Fruit fly (Drosophila melanogaster): ENCODE data around the gene CG13039.

The CG13039 gene

DNA sequence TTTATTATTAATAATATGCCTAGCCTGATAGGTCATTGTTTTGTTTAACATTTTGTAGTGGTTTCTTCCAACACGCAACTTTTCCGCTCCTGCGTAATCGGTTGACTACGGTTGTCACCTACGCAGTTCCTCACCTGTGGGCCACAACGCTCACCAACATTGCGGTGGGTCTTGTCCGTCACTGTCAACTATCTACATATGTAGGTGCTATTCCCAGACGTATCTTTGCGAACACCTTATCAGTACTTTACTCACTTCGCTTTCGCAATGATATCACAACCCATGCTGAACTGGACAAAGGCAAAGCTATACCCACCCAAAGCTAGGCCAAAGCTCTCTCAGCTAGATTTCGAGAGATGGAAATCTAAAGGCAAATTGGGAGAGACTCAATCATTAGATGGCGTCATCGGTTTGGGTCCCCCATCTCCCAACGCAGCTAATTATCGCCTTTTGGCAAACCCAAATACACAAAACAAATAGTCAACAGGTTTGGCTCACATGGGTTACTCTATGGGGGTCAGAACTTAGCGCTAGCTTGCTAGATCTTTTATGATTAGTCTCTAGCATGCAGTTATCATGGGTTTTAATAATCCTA, 29.7 kb upstream of the CG13039 start:
- TF ChIP-seq CG8478 (optimal IDR thresholded peaks at IDR 0.05) (no peak), Dll (optimal IDR thresholded peaks at IDR 0.05) (no peak), pan (optimal IDR thresholded peaks at IDR 0.05) (no peak), EcR (GFP tag; optimal IDR thresholded peaks at IDR 0.05) (no peak), psq (optimal IDR thresholded peaks at IDR 0.05) (no peak), usp (GFP tag; optimal IDR thresholded peaks at IDR 0.05) (no peak)

DNA sequence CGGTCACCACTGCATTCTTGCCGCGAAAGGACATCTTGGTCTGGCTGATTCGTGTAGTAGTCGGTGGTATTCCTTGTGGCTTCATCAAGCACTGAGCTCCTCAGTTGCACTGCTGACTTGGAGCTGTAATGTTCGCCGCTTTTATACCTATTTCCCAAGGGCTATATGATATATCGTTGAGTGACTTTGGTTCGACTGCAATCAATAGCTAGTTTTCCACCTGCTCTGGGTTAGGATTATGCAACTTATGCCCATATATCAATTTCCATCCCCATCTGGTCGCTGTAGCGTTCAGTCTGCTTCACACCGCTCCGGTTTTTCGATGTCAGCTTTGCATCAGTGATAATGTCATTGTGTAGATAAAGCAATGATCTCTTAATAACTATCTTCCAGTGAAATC, 27.6 kb upstream of the CG13039 start, which contains the start of gene Pdh:
Gene Pdh, minus strand, starts transcription at position 101 of the 400 bp plus-strand sequence.
- TF ChIP-seq EcR (GFP tag; optimal IDR thresholded peaks at IDR 0.05) (no peak), psq (optimal IDR thresholded peaks at IDR 0.05) (no peak), CG8478 (optimal IDR thresholded peaks at IDR 0.05) (no peak), usp (GFP tag; optimal IDR thresholded peaks at IDR 0.05) (no peak), pan (optimal IDR thresholded peaks at IDR 0.05) (no peak), Dll (optimal IDR thresholded peaks at IDR 0.05) (no peak)

DNA sequence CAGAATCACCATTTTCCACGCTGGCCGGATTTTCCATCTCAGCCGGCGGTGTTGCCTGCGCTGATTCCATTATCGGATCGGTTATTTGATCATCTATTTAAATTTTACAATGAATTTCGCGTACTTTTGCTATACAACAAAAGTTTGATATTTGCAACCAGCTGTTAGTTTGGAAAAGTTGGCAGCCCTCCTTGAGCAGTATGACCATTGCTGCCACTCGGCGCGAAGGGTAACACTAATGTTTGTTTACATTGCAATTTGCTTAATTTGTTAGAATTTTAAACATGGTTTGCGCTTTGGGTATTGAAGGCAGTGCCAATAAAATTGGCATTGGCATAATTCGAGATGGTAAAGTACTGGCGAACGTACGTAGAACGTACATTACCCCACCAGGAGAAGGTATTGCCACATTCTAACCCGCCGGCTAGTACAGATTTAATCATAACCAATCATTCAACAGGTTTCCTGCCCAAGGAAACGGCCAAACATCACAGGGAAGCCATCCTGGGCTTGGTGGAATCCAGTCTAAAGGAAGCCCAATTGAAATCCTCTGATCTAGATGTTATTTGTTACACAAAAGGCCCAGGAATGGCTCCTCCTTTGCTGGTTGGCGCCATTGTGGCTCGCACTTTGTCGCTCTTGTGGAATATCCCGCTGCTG, 25.3 kb upstream of the CG13039 start, which contains the start of the genes Golgin104 and Tcs3:
Gene Golgin104, minus strand, starts transcription at position 182 of the 660 bp plus-strand sequence.
Gene Tcs3, plus strand, starts transcription at position 222 of the 660 bp plus-strand sequence.
- TF ChIP-seq CG8478 (optimal IDR thresholded peaks at IDR 0.05) (no peak), EcR (GFP tag; optimal IDR thresholded peaks at IDR 0.05) (no peak), usp (GFP tag; optimal IDR thresholded peaks at IDR 0.05) (no peak), psq (optimal IDR thresholded peaks at IDR 0.05) (no peak), pan (optimal IDR thresholded peaks at IDR 0.05) (no peak), Dll (optimal IDR thresholded peaks at IDR 0.05) (no peak)

DNA sequence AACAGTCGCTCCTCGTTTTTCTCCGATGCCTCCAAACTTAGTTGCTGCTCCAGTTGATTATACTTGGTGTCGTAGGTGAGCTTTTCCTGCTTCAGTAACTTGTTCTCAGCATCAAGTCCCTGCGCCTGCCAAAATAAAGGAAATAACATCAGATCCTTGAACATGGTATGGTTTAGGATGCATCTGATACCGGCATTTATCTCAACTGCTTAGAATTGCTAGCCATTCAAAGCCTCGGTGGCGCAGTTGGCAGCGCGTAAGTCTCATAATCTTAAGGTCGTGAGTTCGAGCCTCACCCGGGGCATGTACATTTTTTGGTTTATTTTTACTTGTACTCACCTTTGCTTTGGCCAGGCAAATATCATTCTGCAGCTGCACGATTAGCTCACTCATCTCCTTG, 23.1 kb upstream of the CG13039 start:
- TF ChIP-seq EcR (GFP tag; optimal IDR thresholded peaks at IDR 0.05), result no peak
- TF ChIP-seq usp (GFP tag; optimal IDR thresholded peaks at IDR 0.05), result no peak
- no peak for TF ChIP-seq pan (optimal IDR thresholded peaks at IDR 0.05)
- TF ChIP-seq Dll (optimal IDR thresholded peaks at IDR 0.05), result no peak
- TF ChIP-seq CG8478 (optimal IDR thresholded peaks at IDR 0.05), result no peak

DNA sequence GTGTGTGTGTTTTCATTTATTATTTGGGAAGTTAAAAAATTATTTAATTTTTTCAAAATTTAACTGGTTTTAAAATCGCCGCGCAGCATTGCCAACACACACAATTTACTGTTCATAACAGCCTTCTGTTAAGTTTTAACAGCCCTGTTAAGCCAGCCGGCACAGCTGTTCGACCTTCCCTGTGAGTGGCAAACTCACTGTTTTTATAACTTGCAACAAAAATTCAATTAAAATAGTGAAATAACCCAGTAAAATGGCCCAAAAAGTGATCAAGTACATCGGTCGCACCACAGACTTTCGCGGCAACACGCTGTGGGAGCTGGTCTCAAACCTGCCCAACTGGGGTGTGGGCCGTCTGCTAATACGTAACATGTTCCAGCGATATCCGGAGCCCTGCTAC, 21.4 kb upstream of the CG13039 start, which contains the start of gene mRpS34:
Gene mRpS34, plus strand, starts transcription at position 161 of the 400 bp plus-strand sequence.
- TF ChIP-seq usp (GFP tag; optimal IDR thresholded peaks at IDR 0.05) (no peak), EcR (GFP tag; optimal IDR thresholded peaks at IDR 0.05) (no peak), psq (optimal IDR thresholded peaks at IDR 0.05) (no peak)

- TF ChIP-seq pan (optimal IDR thresholded peaks at IDR 0.05) (no peak), Dll (optimal IDR thresholded peaks at IDR 0.05) (no peak), CG8478 (optimal IDR thresholded peaks at IDR 0.05) (no peak), psq (optimal IDR thresholded peaks at IDR 0.05) (no peak), EcR (GFP tag; optimal IDR thresholded peaks at IDR 0.05) (no peak), usp (GFP tag; optimal IDR thresholded peaks at IDR 0.05) (no peak)
Observed at dm6 chr3L:16346023-16346422, 19.5 kb upstream of the CG13039 start, which contains the start of gene CG33257. Gene CG33257 (plus strand): TSS chr3L:16346323.

DNA sequence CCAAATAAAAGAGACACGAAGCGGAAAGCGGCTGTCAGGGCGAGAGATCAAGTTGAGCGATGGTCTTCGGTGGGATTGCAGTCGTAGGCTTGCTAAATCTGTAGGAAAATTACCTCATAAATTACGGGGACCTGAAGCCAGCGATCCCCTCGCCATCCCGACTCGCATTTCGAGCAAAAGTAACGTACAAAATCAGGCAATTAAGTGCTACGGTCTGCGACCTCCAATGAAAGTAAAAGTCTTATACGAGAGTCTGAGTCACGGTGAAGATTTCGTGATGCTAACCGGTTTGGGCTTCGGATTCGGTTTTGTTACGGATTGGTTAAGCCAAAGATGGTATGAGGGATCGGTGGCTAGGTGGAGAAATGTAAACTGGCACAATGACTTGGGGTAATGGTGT, 13.3 kb upstream of the CG13039 start:
- TF ChIP-seq EcR (GFP tag; optimal IDR thresholded peaks at IDR 0.05) (no peak), psq (optimal IDR thresholded peaks at IDR 0.05) (no peak), pan (optimal IDR thresholded peaks at IDR 0.05) (no peak), CG8478 (optimal IDR thresholded peaks at IDR 0.05) (no peak), Dll (optimal IDR thresholded peaks at IDR 0.05) (no peak), usp (GFP tag; optimal IDR thresholded peaks at IDR 0.05) (no peak)

- TF ChIP-seq usp (GFP tag; optimal IDR thresholded peaks at IDR 0.05) (no peak), psq (optimal IDR thresholded peaks at IDR 0.05) (no peak), pan (optimal IDR thresholded peaks at IDR 0.05) (no peak), Dll (optimal IDR thresholded peaks at IDR 0.05) (no peak), EcR (GFP tag; optimal IDR thresholded peaks at IDR 0.05) (no peak), CG8478 (optimal IDR thresholded peaks at IDR 0.05) (no peak)
Observed at dm6 chr3L:16339463-16339862, 12.9 kb upstream of the CG13039 start.

- TF ChIP-seq CG8478 (optimal IDR thresholded peaks at IDR 0.05) (no peak), psq (optimal IDR thresholded peaks at IDR 0.05) (no peak), Dll (optimal IDR thresholded peaks at IDR 0.05) (no peak), pan (optimal IDR thresholded peaks at IDR 0.05) (no peak), EcR (GFP tag; optimal IDR thresholded peaks at IDR 0.05) (no peak), usp (GFP tag; optimal IDR thresholded peaks at IDR 0.05) (no peak)
Observed at dm6 chr3L:16338703-16339102, 12.1 kb upstream of the CG13039 start, which contains the start of gene CG4998. Gene CG4998 (plus strand): TSS chr3L:16339003.

DNA sequence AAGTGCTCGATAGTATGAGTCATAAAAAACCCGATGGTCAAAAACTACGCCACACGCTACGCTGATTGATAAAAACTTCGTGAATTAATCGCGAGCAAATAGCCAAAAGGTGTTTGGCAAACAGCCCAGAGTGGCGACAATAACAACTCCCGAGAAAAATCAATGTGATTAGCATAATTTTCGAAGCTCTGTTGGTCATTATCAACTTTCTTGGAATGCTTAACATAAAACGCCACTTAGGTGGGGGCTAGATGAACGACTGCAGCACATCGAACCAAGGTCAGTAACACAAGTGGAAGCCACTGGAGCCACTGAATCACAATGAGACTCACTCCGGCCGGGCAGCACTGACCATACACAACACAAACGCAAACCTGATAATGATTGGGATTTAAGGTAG, 11.2 kb upstream of the CG13039 start:
- TF ChIP-seq usp (GFP tag; optimal IDR thresholded peaks at IDR 0.05), result no peak

- no peak for TF ChIP-seq CG8478 (optimal IDR thresholded peaks at IDR 0.05)
- TF ChIP-seq Dll (optimal IDR thresholded peaks at IDR 0.05), result no peak
- no peak for TF ChIP-seq pan (optimal IDR thresholded peaks at IDR 0.05)
- no peak for TF ChIP-seq EcR (GFP tag; optimal IDR thresholded peaks at IDR 0.05)
- no peak for TF ChIP-seq psq (optimal IDR thresholded peaks at IDR 0.05)
- TF ChIP-seq usp (GFP tag; optimal IDR thresholded peaks at IDR 0.05), result no peak
Observed at dm6 chr3L:16334876-16335275, 8.3 kb upstream of the CG13039 start.

- TF ChIP-seq usp (GFP tag; optimal IDR thresholded peaks at IDR 0.05) (no peak), Dll (optimal IDR thresholded peaks at IDR 0.05) (no peak), psq (optimal IDR thresholded peaks at IDR 0.05) (no peak), pan (optimal IDR thresholded peaks at IDR 0.05) (no peak), EcR (GFP tag; optimal IDR thresholded peaks at IDR 0.05) (no peak), CG8478 (optimal IDR thresholded peaks at IDR 0.05) (no peak)
Observed at dm6 chr3L:16333013-16333412, 6.5 kb upstream of the CG13039 start, which contains the start of gene CG13056. Gene CG13056 (plus strand): TSS chr3L:16333313.
